Worm (Caenorhabditis elegans) whole organism, mixed stage, embryonic: Measurements from ENCODE around the gene hal-3.

Source experiments
- ces-1 ChIP-seq: fragments of 150-350 bp; optimal IDR thresholded peaks from 2 replicates; lab custom pipeline; 2014; ENCODE audit warnings: missing biosample characterization, missing genetic modification reagents, missing genetic modification characterization
- drap-1 ChIP-seq: fragments of 200-800 bp; sonication (Bioruptor generic); optimal IDR thresholded peaks from 3 replicates; lab custom pipeline; 2018; ENCODE audit warnings: mild to moderate bottlenecking, missing genetic modification characterization, missing compliant biosample characterization
- elt-3 ChIP-seq: fragments of 150-350 bp; optimal IDR thresholded peaks from 2 replicates; lab custom pipeline; 2014; ENCODE audit warnings: missing biosample characterization, missing genetic modification characterization
- flh-1 ChIP-seq: fragments of 200-800 bp; sonication (Bioruptor generic); optimal IDR thresholded peaks from 2 replicates; lab custom pipeline; 2018; ENCODE audit warnings: mild to moderate bottlenecking, missing genetic modification characterization, moderate library complexity, missing compliant biosample characterization
- lsy-2 ChIP-seq: fragments of 150-350 bp; optimal IDR thresholded peaks from 2 replicates; lab custom pipeline; 2014; ENCODE audit warnings: missing biosample characterization, missing genetic modification characterization
- nhr-2 ChIP-seq: fragments of 150-350 bp; optimal IDR thresholded peaks from 2 replicates; lab custom pipeline; 2014; ENCODE audit warnings: missing biosample characterization, missing genetic modification characterization
- tbx-8 ChIP-seq: fragments of 200-800 bp; sonication (Bioruptor generic); optimal IDR thresholded peaks from 2 replicates; lab custom pipeline; 2018; ENCODE audit warnings: mild to moderate bottlenecking, missing genetic modification characterization, moderate library complexity, missing compliant biosample characterization

DNA sequence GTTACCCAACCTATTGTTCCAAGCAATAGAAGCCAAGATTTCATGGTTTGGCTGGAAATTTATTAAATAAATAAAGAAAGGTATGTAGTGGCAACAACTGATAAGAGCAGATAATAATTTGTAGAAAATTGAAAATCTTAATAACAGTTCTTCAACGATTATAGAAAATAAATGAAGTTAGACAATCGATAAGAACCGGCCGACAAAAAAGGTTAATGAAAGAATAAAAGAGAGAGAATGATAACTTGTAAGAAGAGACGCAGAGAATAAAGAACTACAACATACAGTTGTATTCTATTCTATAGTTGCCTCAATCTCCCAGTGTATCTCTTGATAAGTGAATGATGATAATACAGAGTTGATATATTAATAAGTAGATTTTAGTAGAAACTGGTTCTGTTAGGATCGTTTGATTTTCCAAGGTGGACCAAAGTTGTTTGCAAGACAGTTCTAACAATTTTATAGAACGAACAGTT is 30.2 kb downstream of the hal-3 start, which contains the start of gene ugt-58:
- TF ChIP-seq drap-1 = no peak
- no peak for TF ChIP-seq nhr-2
- no peak for TF ChIP-seq ces-1 (GFP tag; lab: Kevin White, UChicago)
- no peak for TF ChIP-seq elt-3
- no peak for TF ChIP-seq lsy-2 (tag; lab: Kevin White, UChicago)
- no peak for TF ChIP-seq tbx-8
- no peak for TF ChIP-seq flh-1 (GFP tag; lab: Kevin White, UChicago)
